Fruit fly (Drosophila melanogaster) whole organism, pupa: ENCODE data around the gene flw.

Experiments used
- CG12605 ChIP-seq: fragments of 200-800 bp; sonication (Bioruptor generic); IDR thresholded peaks from 2 replicates; pipeline ENCODE4 v1.3.6; 2022; ENCODE audit warnings: missing biosample characterization, missing genetic modification characterization
- CG13204 ChIP-seq: fragments of 200-800 bp; sonication (Bioruptor generic); optimal IDR thresholded peaks from 2 replicates; lab custom pipeline; 2018; ENCODE audit warnings: missing biosample characterization, mild to moderate bottlenecking, missing genetic modification characterization, moderate library complexity
- CG14655 ChIP-seq: fragments of 200-800 bp; sonication (Bioruptor generic); optimal IDR thresholded peaks from 3 replicates; lab custom pipeline; 2017; ENCODE audit warnings: mild to moderate bottlenecking, missing biosample characterization, missing genetic modification reagents, missing genetic modification characterization
- CG15710 ChIP-seq: fragments of 200-800 bp; sonication (Bioruptor generic); optimal IDR thresholded peaks from 2 replicates; lab custom pipeline; 2018; ENCODE audit warnings: missing biosample characterization, mild to moderate bottlenecking, missing genetic modification characterization, moderate library complexity
- CG17806 ChIP-seq: fragments of 200-800 bp; sonication (Bioruptor generic); optimal IDR thresholded peaks from 2 replicates; lab custom pipeline; 2018; ENCODE audit warnings: missing biosample characterization, mild to moderate bottlenecking, missing genetic modification characterization, moderate library complexity
- CG32121 ChIP-seq: fragments of 200-800 bp; sonication (Bioruptor generic); IDR thresholded peaks from 2 replicates; pipeline ENCODE4 v1.3.6; 2022; ENCODE audit warnings: missing biosample characterization, missing genetic modification characterization
- CG34367 ChIP-seq: fragments of 200-800 bp; sonication (Bioruptor generic); optimal IDR thresholded peaks from 2 replicates; lab custom pipeline; 2018; ENCODE audit warnings: missing biosample characterization, mild to moderate bottlenecking, missing genetic modification characterization
- CG4496 ChIP-seq: fragments of 200-800 bp; sonication (Bioruptor generic); IDR thresholded peaks from 3 replicates; pipeline ENCODE4 v1.3.6; 2022; ENCODE audit warnings: missing biosample characterization, missing genetic modification characterization
- CG8159 ChIP-seq: fragments of 200-800 bp; sonication (Bioruptor generic); optimal IDR thresholded peaks from 3 replicates; lab custom pipeline; 2018; ENCODE audit warnings: missing biosample characterization, mild to moderate bottlenecking, missing genetic modification characterization, moderate library complexity
- CG8301 ChIP-seq: fragments of 200-800 bp; sonication (Bioruptor generic); optimal IDR thresholded peaks from 2 replicates; lab custom pipeline; 2018; ENCODE audit warnings: missing biosample characterization, mild to moderate bottlenecking, missing genetic modification characterization
- CG9948 ChIP-seq: fragments of 200-800 bp; sonication (Bioruptor generic); optimal IDR thresholded peaks from 2 replicates; lab custom pipeline; 2018; ENCODE audit warnings: missing biosample characterization, mild to moderate bottlenecking, missing genetic modification characterization, moderate library complexity
- D1 ChIP-seq: fragments of 200-800 bp; sonication (Bioruptor generic); optimal IDR thresholded peaks from 2 replicates; lab custom pipeline; 2018; ENCODE audit warnings: missing biosample characterization, mild to moderate bottlenecking, missing genetic modification characterization, moderate library complexity
- EcR ChIP-seq: fragments of 200-800 bp; sonication (Bioruptor generic); optimal IDR thresholded peaks from 3 replicates; lab custom pipeline; 2019; ENCODE audit warnings: missing biosample characterization, missing genetic modification characterization, mild to moderate bottlenecking, moderate library complexity, missing genetic modification reagents
- Ets98B ChIP-seq: fragments of 200-800 bp; sonication (Bioruptor generic); IDR thresholded peaks from 2 replicates; pipeline ENCODE4 v1.3.6; 2022; ENCODE audit warnings: missing biosample characterization, missing genetic modification characterization
- Pif1A ChIP-seq: fragments of 200-800 bp; sonication (Bioruptor generic); optimal IDR thresholded peaks from 3 replicates; lab custom pipeline; 2016; ENCODE audit warnings: missing biosample characterization, missing genetic modification characterization
- Pif1B ChIP-seq: fragments of 200-800 bp; sonication (Bioruptor generic); optimal IDR thresholded peaks from 3 replicates; lab custom pipeline; 2016; ENCODE audit warnings: missing biosample characterization, missing genetic modification characterization
- Snoo ChIP-seq: fragments of 200-800 bp; sonication (Bioruptor generic); optimal IDR thresholded peaks from 3 replicates; lab custom pipeline; 2017; ENCODE audit warnings: missing biosample characterization, mild to moderate bottlenecking, missing genetic modification characterization, inconsistent platforms
- fd96Ca ChIP-seq: fragments of 200-800 bp; sonication (Bioruptor generic); IDR thresholded peaks from 3 replicates; pipeline ENCODE4 v1.3.6; 2022; ENCODE audit warnings: missing biosample characterization, missing genetic modification characterization
- gl ChIP-seq: fragments of 200-800 bp; sonication (Bioruptor generic); optimal IDR thresholded peaks from 2 replicates; lab custom pipeline; 2018; ENCODE audit warnings: missing biosample characterization, mild to moderate bottlenecking, missing genetic modification characterization
- rn ChIP-seq: fragments of 200-800 bp; sonication (Bioruptor generic); IDR thresholded peaks from 2 replicates; pipeline ENCODE4 v1.3.6; 2022; ENCODE audit warnings: missing biosample characterization, missing genetic modification characterization

flw gene

dm6 chrX:10385757-10386156, at the start of gene flw, which contains the start of gene Psf3:
Gene flw (plus strand): TSS chrX:10385960.
Gene Psf3 (minus strand): TSS chrX:10385861.
- TF ChIP-seq CG4496 (GFP tag; lab: Robert Waterston, UW) = 0 out of 3 replicates have a peak, but pooled peaks have one; percentile 7
- 0 out of 2 replicates have a peak, but pooled peaks have one; percentile 29 for TF ChIP-seq CG12605
- no peak for TF ChIP-seq rn (GFP tag; lab: Robert Waterston, UW)
- TF ChIP-seq D1 (tag; lab: Kevin White, UChicago) = no peak
- no peak; the same call in 2 of the 3 replicates for TF ChIP-seq fd96Ca (GFP tag; lab: Robert Waterston, UW)
- TF ChIP-seq Pif1B = peak; percentile 29
- no peak for TF ChIP-seq CG17806
- TF ChIP-seq CG32121 (GFP tag; lab: Robert Waterston, UW) = 0 out of 2 replicates have a peak, but pooled peaks have one; percentile 11

- TF ChIP-seq Ets98B (GFP tag; lab: Robert Waterston, UW) (no peak), CG8159 (tag; lab: Kevin White, UChicago) (no peak), Pif1B (no peak), CG15710 (tag; lab: Kevin White, UChicago) (no peak), Snoo (no peak), CG17806 (no peak), rn (GFP tag; lab: Robert Waterston, UW) (no peak), CG14655 (GFP tag; lab: Kevin White, UChicago) (no peak), D1 (tag; lab: Kevin White, UChicago) (no peak), EcR (no peak)
- TF ChIP-seq, all 21 proteins: peak for 0
Measured at dm6 chrX:10340492-10340891, 45.3 kb upstream of the flw start.

dm6 chrX:10347979-10348692, 37.6 kb upstream of the flw start:
- no peak for TF ChIP-seq CG12605
- TF ChIP-seq Ets98B (GFP tag; lab: Robert Waterston, UW) = no peak
- 0 out of 2 replicates have a peak, but pooled peaks have one; percentile 23 for TF ChIP-seq CG32121 (GFP tag; lab: Robert Waterston, UW)

dm6 chrX:10362127-10362526, 23.6 kb upstream of the flw start:
- TF ChIP-seq CG15710 (tag; lab: Kevin White, UChicago) (no peak), CG14655 (GFP tag; lab: Kevin White, UChicago) (no peak), CG34367 (tag; lab: Kevin White, UChicago) (no peak), CG13204 (GFP tag; lab: Kevin White, UChicago) (no peak), D1 (tag; lab: Kevin White, UChicago) (no peak), Pif1B (no peak)

dm6 chrX:10362557-10363366, 23.0 kb upstream of the flw start:
- no peak for TF ChIP-seq CG13204 (GFP tag; lab: Kevin White, UChicago)
- TF ChIP-seq CG14655 (GFP tag; lab: Kevin White, UChicago) = peak; percentile 7
- no peak for TF ChIP-seq Pif1B
- peak; percentile 13 for TF ChIP-seq CG8159 (tag; lab: Kevin White, UChicago)
- no peak for TF ChIP-seq CG12605
- TF ChIP-seq Snoo = peak; percentile 19
- TF ChIP-seq, all 21 proteins: peak for 3

dm6 chrX:10364556-10365227, 21.1 kb upstream of the flw start:
- TF ChIP-seq fd96Ca (GFP tag; lab: Robert Waterston, UW) = 0 out of 3 replicates have a peak, but pooled peaks have one; percentile 29
- peak; percentile 15 for TF ChIP-seq CG8159 (tag; lab: Kevin White, UChicago)
- TF ChIP-seq Pif1A (GFP tag; lab: Kevin White, UChicago) = peak; percentile 24
- TF ChIP-seq CG8301 (tag; lab: Kevin White, UChicago) = no peak
- no peak for TF ChIP-seq CG4496 (GFP tag; lab: Robert Waterston, UW)
- no peak for TF ChIP-seq CG12605

dm6 chrX:10365748-10366415, 19.9 kb upstream of the flw start:
- no peak for TF ChIP-seq CG13204 (GFP tag; lab: Kevin White, UChicago)
- peak; percentile 8 for TF ChIP-seq CG8159 (tag; lab: Kevin White, UChicago)
- no peak for TF ChIP-seq CG17806
- TF ChIP-seq CG12605 = peak; percentile 25; the same call in 1 of the 2 replicates
- TF ChIP-seq CG4496 (GFP tag; lab: Robert Waterston, UW) = 0 out of 3 replicates have a peak, but pooled peaks have one; percentile 50
- peak; percentile 58 for TF ChIP-seq EcR
- no peak for TF ChIP-seq gl
- no peak for TF ChIP-seq Pif1A (GFP tag; lab: Kevin White, UChicago)
- TF ChIP-seq CG9948 (tag; lab: Kevin White, UChicago) = no peak
- TF ChIP-seq Snoo = peak; percentile 5
- peak; percentile 26; the same call in 1 of the 3 replicates for TF ChIP-seq fd96Ca (GFP tag; lab: Robert Waterston, UW)
- no peak for TF ChIP-seq CG14655 (GFP tag; lab: Kevin White, UChicago)
